Fruit fly (Drosophila melanogaster): ENCODE results near the gene CG43117.

dm6 chr3R:26500355-26500754 is 45.8 kb downstream of the CG43117 start:
- TF ChIP-seq psq (optimal IDR thresholded peaks at IDR 0.05): no peak
- no peak for TF ChIP-seq pan (optimal IDR thresholded peaks at IDR 0.05)
- no peak for TF ChIP-seq usp (GFP tag; optimal IDR thresholded peaks at IDR 0.05)
- no peak for TF ChIP-seq CG8478 (optimal IDR thresholded peaks at IDR 0.05)
- TF ChIP-seq EcR (GFP tag; optimal IDR thresholded peaks at IDR 0.05): no peak
- TF ChIP-seq Dll (optimal IDR thresholded peaks at IDR 0.05): no peak

All from whole organism.